Fruit fly (Drosophila melanogaster) whole organism, wandering third instar larva: ENCODE measurements around the gene CG34051.

Source experiments
- Myc ChIP-seq: fragments of >200 bp; optimal IDR thresholded peaks from 2 replicates; lab custom pipeline; 2017
- brk ChIP-seq: fragments of 200-800 bp; sonication (Bioruptor generic); optimal IDR thresholded peaks from 2 replicates; lab custom pipeline; 2016; ENCODE audit warnings: missing biosample characterization, mild to moderate bottlenecking, missing genetic modification characterization
- dl ChIP-seq, 2 experiments: fragments of 175-275, 200-275 bp in 1 of 2; fragments of 200-275 bp in 1 of 2; sonication (Bioruptor generic); optimal IDR thresholded peaks; lab custom pipeline; 2018; ENCODE audit warnings: mild to moderate bottlenecking in 2 of 2, missing biosample characterization in 2 of 2, missing genetic modification characterization in 2 of 2, moderate library complexity in 2 of 2; ENCODE audit not compliant: partially characterized antibody in 2 of 2, insufficient read depth in 1 of 2
- ey ChIP-seq: fragments of 200-800 bp; sonication (Bioruptor generic); optimal IDR thresholded peaks from 2 replicates; lab custom pipeline; 2016; ENCODE audit warnings: missing biosample characterization, missing genetic modification characterization
- psq ChIP-seq: fragments of 200-800 bp; sonication (Bioruptor generic); optimal IDR thresholded peaks from 3 replicates; lab custom pipeline; 2017; ENCODE audit warnings: missing biosample characterization, mild to moderate bottlenecking, missing genetic modification characterization, moderate library complexity
- sv ChIP-seq: fragments of 200-800 bp; sonication (Bioruptor generic); optimal IDR thresholded peaks from 3 replicates; lab custom pipeline; 2016; ENCODE audit warnings: missing biosample characterization, missing genetic modification characterization

DNA sequence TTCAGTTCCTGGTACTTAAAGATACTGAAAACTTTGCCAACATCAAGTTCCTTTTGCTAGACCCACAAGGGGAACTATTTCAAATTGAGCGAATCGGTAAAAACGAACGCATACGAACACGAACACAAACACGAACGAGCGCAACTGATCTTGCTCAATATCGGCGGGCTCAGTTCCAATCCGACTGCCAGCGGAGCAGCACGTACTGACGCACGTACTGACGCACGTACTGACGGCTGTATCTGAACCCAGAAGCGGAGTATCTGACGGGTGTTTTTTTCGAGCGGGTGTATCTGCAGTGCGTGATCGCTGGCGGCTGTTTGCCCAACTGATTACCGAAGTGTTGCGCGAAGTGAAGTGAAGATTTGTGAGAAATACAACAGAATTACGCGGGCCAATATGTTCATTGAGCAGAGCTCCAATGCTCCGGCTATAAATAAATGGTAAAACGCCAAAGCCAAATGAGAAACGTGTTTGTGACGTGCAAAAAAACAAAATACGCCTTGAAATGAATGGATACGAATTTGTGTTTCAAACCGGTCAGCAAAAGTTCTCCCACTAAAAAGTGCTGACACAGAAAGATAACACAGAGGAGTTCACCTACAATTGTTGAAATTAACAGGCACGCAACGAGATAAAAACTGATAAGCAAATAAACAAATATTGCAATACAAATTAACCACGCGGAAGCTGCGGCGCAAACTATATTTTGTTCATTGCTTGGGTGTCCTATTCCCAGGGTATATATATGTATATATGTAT, 25.6 kb downstream of the CG34051 start:
- no peak for TF ChIP-seq Myc (lab: Kevin White, UChicago)
- TF ChIP-seq dl (GFP tag; optimal IDR thresholded peaks at IDR 0.05; lab: Kevin White, UChicago; ENCODE audit: insufficient read depth in 1 of 2, partially characterized antibody in 2 of 2) = peak in 1 of 2 experiments; percentile 29
- TF ChIP-seq psq (GFP tag; lab: Kevin White, UChicago) = no peak
- no peak for TF ChIP-seq ey
- TF ChIP-seq brk = no peak
- no peak for TF ChIP-seq sv (GFP tag; lab: Kevin White, UChicago)
